Fruit fly (Drosophila melanogaster): ENCODE measurements around the gene Shaw.

Shaw gene

dm6 chr2L:3772937-3773623 lies 55.1 kb downstream of the Shaw start:
- TF ChIP-seq Snoo (tag; optimal IDR thresholded peaks at IDR 0.05) = peak; percentile 58
- peak; percentile 61 for TF ChIP-seq CG34367 (tag; optimal IDR thresholded peaks at IDR 0.05)
- peak; percentile 69 for TF ChIP-seq CG8301 (tag; optimal IDR thresholded peaks at IDR 0.05)
- TF ChIP-seq Pif1B (GFP tag; optimal IDR thresholded peaks at IDR 0.05) = peak; percentile 74
- TF ChIP-seq CG14655 (GFP tag; optimal IDR thresholded peaks at IDR 0.05) = peak; percentile 82
- TF ChIP-seq fd96Ca (GFP tag; IDR thresholded peaks at IDR 0.05) = peak; percentile 73
- TF ChIP-seq Ets98B (GFP tag; IDR thresholded peaks at IDR 0.05) = peak; percentile 43
- peak; percentile 76 for TF ChIP-seq CG15710 (tag; optimal IDR thresholded peaks at IDR 0.05)
- peak; percentile 69 for TF ChIP-seq D1 (tag; optimal IDR thresholded peaks at IDR 0.05)
- peak; percentile 15 for TF ChIP-seq gl (tag; optimal IDR thresholded peaks at IDR 0.05)
- TF ChIP-seq EcR (GFP tag; optimal IDR thresholded peaks at IDR 0.05) = peak; percentile 89
- TF ChIP-seq Pif1A (GFP tag; optimal IDR thresholded peaks at IDR 0.05) = peak; percentile 53
- peak; percentile 20; the same call in 1 of the 3 replicates for TF ChIP-seq CG4496 (GFP tag; IDR thresholded peaks at IDR 0.05)
- peak; percentile 67 for TF ChIP-seq CG17806 (tag; optimal IDR thresholded peaks at IDR 0.05)
- peak; percentile 46; the same call in 1 of the 2 replicates for TF ChIP-seq CG32121 (GFP tag; IDR thresholded peaks at IDR 0.05)
- TF ChIP-seq rn (GFP tag; IDR thresholded peaks at IDR 0.05) = no peak; the same call in 1 of the 2 replicates
- peak; percentile 70 for TF ChIP-seq CG9948 (tag; optimal IDR thresholded peaks at IDR 0.05)
- 0 out of 2 replicates have a peak, but pooled peaks have one; percentile 8 for TF ChIP-seq CG12605 (GFP tag; IDR thresholded peaks at IDR 0.05)
- TF ChIP-seq CG8159 (tag; optimal IDR thresholded peaks at IDR 0.05) = peak; percentile 83
- TF ChIP-seq CG10348 (GFP tag; IDR thresholded peaks at IDR 0.05) = no peak
- peak; percentile 90 for TF ChIP-seq CG13204 (GFP tag; optimal IDR thresholded peaks at IDR 0.05)

- TF ChIP-seq CG15710 (tag; optimal IDR thresholded peaks at IDR 0.05) (no peak), CG8159 (tag; optimal IDR thresholded peaks at IDR 0.05) (no peak), EcR (GFP tag; optimal IDR thresholded peaks at IDR 0.05) (peak; percentile 70), fd96Ca (GFP tag; IDR thresholded peaks at IDR 0.05) (0 out of 3 replicates have a peak, but pooled peaks have one; percentile 11), CG10348 (GFP tag; IDR thresholded peaks at IDR 0.05) (no peak), CG9948 (tag; optimal IDR thresholded peaks at IDR 0.05) (no peak), CG17806 (tag; optimal IDR thresholded peaks at IDR 0.05) (no peak), rn (GFP tag; IDR thresholded peaks at IDR 0.05) (no peak), D1 (tag; optimal IDR thresholded peaks at IDR 0.05) (no peak), CG14655 (GFP tag; optimal IDR thresholded peaks at IDR 0.05) (no peak), Snoo (tag; optimal IDR thresholded peaks at IDR 0.05) (no peak), CG8301 (tag; optimal IDR thresholded peaks at IDR 0.05) (no peak), Pif1B (GFP tag; optimal IDR thresholded peaks at IDR 0.05) (no peak)
Observed at dm6 chr2L:3773624-3773978, 55.6 kb downstream of the Shaw start.

- TF ChIP-seq CG10348 (GFP tag; IDR thresholded peaks at IDR 0.05) = no peak
- no peak for TF ChIP-seq EcR (GFP tag; optimal IDR thresholded peaks at IDR 0.05)
- TF ChIP-seq CG15710 (tag; optimal IDR thresholded peaks at IDR 0.05) = peak; percentile 47
- peak; percentile 67 for TF ChIP-seq CG8159 (tag; optimal IDR thresholded peaks at IDR 0.05)
- peak; percentile 17 for TF ChIP-seq CG34367 (tag; optimal IDR thresholded peaks at IDR 0.05)
- TF ChIP-seq fd96Ca (GFP tag; IDR thresholded peaks at IDR 0.05) = no peak
- TF ChIP-seq Pif1B (GFP tag; optimal IDR thresholded peaks at IDR 0.05) = no peak
- no peak for TF ChIP-seq CG12605 (GFP tag; IDR thresholded peaks at IDR 0.05)
- TF ChIP-seq Pif1A (GFP tag; optimal IDR thresholded peaks at IDR 0.05) = peak; percentile 41
- no peak for TF ChIP-seq CG13204 (GFP tag; optimal IDR thresholded peaks at IDR 0.05)
- TF ChIP-seq D1 (tag; optimal IDR thresholded peaks at IDR 0.05) = no peak
- TF ChIP-seq CG14655 (GFP tag; optimal IDR thresholded peaks at IDR 0.05) = peak; percentile 58
- TF ChIP-seq Ets98B (GFP tag; IDR thresholded peaks at IDR 0.05) = no peak
- TF ChIP-seq gl (tag; optimal IDR thresholded peaks at IDR 0.05) = no peak
- peak; percentile 63 for TF ChIP-seq CG9948 (tag; optimal IDR thresholded peaks at IDR 0.05)
- TF ChIP-seq CG17806 (tag; optimal IDR thresholded peaks at IDR 0.05) = peak; percentile 61
- TF ChIP-seq CG4496 (GFP tag; IDR thresholded peaks at IDR 0.05) = peak; percentile 20; the same call in 1 of the 3 replicates
- peak; percentile 34 for TF ChIP-seq CG8301 (tag; optimal IDR thresholded peaks at IDR 0.05)
- TF ChIP-seq Snoo (tag; optimal IDR thresholded peaks at IDR 0.05) = no peak
- TF ChIP-seq rn (GFP tag; IDR thresholded peaks at IDR 0.05) = 0 out of 2 replicates have a peak, but pooled peaks have one; percentile 5
- no peak for TF ChIP-seq CG32121 (GFP tag; IDR thresholded peaks at IDR 0.05)
Observed at dm6 chr2L:3775767-3776351, 57.9 kb downstream of the Shaw start.

- TF ChIP-seq gl (tag; optimal IDR thresholded peaks at IDR 0.05) (peak; percentile 52), Pif1A (GFP tag; optimal IDR thresholded peaks at IDR 0.05) (peak; percentile 67), rn (GFP tag; IDR thresholded peaks at IDR 0.05) (peak; percentile 67), CG34367 (tag; optimal IDR thresholded peaks at IDR 0.05) (peak; percentile 88), Snoo (tag; optimal IDR thresholded peaks at IDR 0.05) (peak; percentile 75), fd96Ca (GFP tag; IDR thresholded peaks at IDR 0.05) (no peak), CG8301 (tag; optimal IDR thresholded peaks at IDR 0.05) (peak; percentile 86), Ets98B (GFP tag; IDR thresholded peaks at IDR 0.05) (peak; percentile 65), CG15710 (tag; optimal IDR thresholded peaks at IDR 0.05) (peak; percentile 94), CG12605 (GFP tag; IDR thresholded peaks at IDR 0.05) (peak; percentile 87), CG9948 (tag; optimal IDR thresholded peaks at IDR 0.05) (peak; percentile 95), CG4496 (GFP tag; IDR thresholded peaks at IDR 0.05) (peak; percentile 80), CG17806 (tag; optimal IDR thresholded peaks at IDR 0.05) (peak; percentile 94), CG10348 (GFP tag; IDR thresholded peaks at IDR 0.05) (no peak), Pif1B (GFP tag; optimal IDR thresholded peaks at IDR 0.05) (peak; percentile 66), CG8159 (tag; optimal IDR thresholded peaks at IDR 0.05) (peak; percentile 94), EcR (GFP tag; optimal IDR thresholded peaks at IDR 0.05) (peak; percentile 54), D1 (tag; optimal IDR thresholded peaks at IDR 0.05) (peak; percentile 88), CG13204 (GFP tag; optimal IDR thresholded peaks at IDR 0.05) (peak; percentile 77), CG32121 (GFP tag; IDR thresholded peaks at IDR 0.05) (peak; percentile 77), CG14655 (GFP tag; optimal IDR thresholded peaks at IDR 0.05) (peak; percentile 89)
Observed at dm6 chr2L:3776614-3777196, 58.7 kb downstream of the Shaw start.
